Worm (Caenorhabditis elegans): ENCODE measurements around the gene C26B9.7.

C26B9.7 gene

ce11 chrX:5342007-5342406, at the start of gene C26B9.7:
Gene C26B9.7, plus strand, starts transcription at chrX:5342307.
- TF ChIP-seq nhr-12 (tag; optimal IDR thresholded peaks at IDR 0.05) (no peak), nhr-67 (tag; optimal IDR thresholded peaks at IDR 0.05) (no peak), nhr-237 (tag; optimal IDR thresholded peaks at IDR 0.05) (no peak), elt-2 (tag; optimal IDR thresholded peaks at IDR 0.05) (no peak), nhr-23 (tag; optimal IDR thresholded peaks at IDR 0.05) (no peak), unc-62 (GFP tag; optimal IDR thresholded peaks at IDR 0.05) (no peak), nhr-77 (tag; optimal IDR thresholded peaks at IDR 0.05) (no peak), aly-2 (tag; optimal IDR thresholded peaks at IDR 0.05) (no peak), skn-1 (tag; optimal IDR thresholded peaks at IDR 0.05) (no peak), nhr-76 (tag; optimal IDR thresholded peaks at IDR 0.05) (no peak), ztf-4 (tag; optimal IDR thresholded peaks at IDR 0.05) (no peak), hmg-11 (tag; optimal IDR thresholded peaks at IDR 0.05) (no peak)

ce11 chrX:5293862-5294261, 48.2 kb upstream of the C26B9.7 start:
- TF ChIP-seq mml-1 (tag; optimal IDR thresholded peaks at IDR 0.05) (no peak), nfya-1 (tag; optimal IDR thresholded peaks at IDR 0.05; ENCODE audit: insufficient read depth) (peak; percentile 3)

ce11 chrX:5297942-5298611, 44.0 kb upstream of the C26B9.7 start, which contains the start of gene ift-81:
Gene ift-81, plus strand, starts transcription at chrX:5298561.
- TF ChIP-seq aly-2 (tag; optimal IDR thresholded peaks at IDR 0.05) (no peak), eor-1 (tag; optimal IDR thresholded peaks at IDR 0.05) (no peak), ceh-16 (tag; optimal IDR thresholded peaks at IDR 0.05) (no peak), tbx-2 (tag; optimal IDR thresholded peaks at IDR 0.05) (peak; percentile 26), daf-12 (tag; optimal IDR thresholded peaks at IDR 0.05) (no peak), pha-4 (tag; optimal IDR thresholded peaks at IDR 0.05) (peak; percentile 68), elt-3 (tag; optimal IDR thresholded peaks at IDR 0.05) (no peak), ama-1 (optimal IDR thresholded peaks at IDR 0.05) (no peak), unc-39 (tag; optimal IDR thresholded peaks at IDR 0.05) (no peak), lsy-12 (tag; optimal IDR thresholded peaks at IDR 0.05) (no peak), lin-39 (tag; optimal IDR thresholded peaks at IDR 0.05) (peak; percentile 62), nhr-11 (tag; optimal IDR thresholded peaks at IDR 0.05) (no peak), nfya-1 (tag; optimal IDR thresholded peaks at IDR 0.05; ENCODE audit: insufficient read depth) (peak; percentile 59), lin-15B (tag; optimal IDR thresholded peaks at IDR 0.05) (no peak), elt-1 (tag; optimal IDR thresholded peaks at IDR 0.05) (no peak), hmg-11 (tag; optimal IDR thresholded peaks at IDR 0.05) (peak; percentile 60)

- TF ChIP-seq ceh-9 (tag; optimal IDR thresholded peaks at IDR 0.05), result no peak
- no peak for TF ChIP-seq snpc-4 (tag; optimal IDR thresholded peaks at IDR 0.05)
- no peak for TF ChIP-seq sea-2 (GFP tag; optimal IDR thresholded peaks at IDR 0.05)
- no peak for TF ChIP-seq nhr-76 (tag; optimal IDR thresholded peaks at IDR 0.05)
- no peak for TF ChIP-seq ceh-16 (tag; optimal IDR thresholded peaks at IDR 0.05)
- TF ChIP-seq nhr-67 (tag; optimal IDR thresholded peaks at IDR 0.05), result no peak
- TF ChIP-seq lin-39 (tag; optimal IDR thresholded peaks at IDR 0.05), result no peak
- TF ChIP-seq nhr-12 (tag; optimal IDR thresholded peaks at IDR 0.05), result no peak
- TF ChIP-seq skn-1 (tag; optimal IDR thresholded peaks at IDR 0.05), result no peak
- no peak for TF ChIP-seq egl-27 (tag; optimal IDR thresholded peaks at IDR 0.05)
- no peak for TF ChIP-seq lsy-12 (tag; optimal IDR thresholded peaks at IDR 0.05)
- no peak for TF ChIP-seq R02D3.7 (tag; optimal IDR thresholded peaks at IDR 0.05)
- TF ChIP-seq nhr-28 (tag; optimal IDR thresholded peaks at IDR 0.05), result no peak
Observed at ce11 chrX:5303500-5303899, 38.6 kb upstream of the C26B9.7 start, which contains the start of gene ags-3. Gene ags-3, minus strand, starts transcription at chrX:5303600.

- TF ChIP-seq ceh-16 (tag; optimal IDR thresholded peaks at IDR 0.05), result no peak
- no peak for TF ChIP-seq nhr-43 (tag; optimal IDR thresholded peaks at IDR 0.05; ENCODE audit: poor library complexity, severe bottlenecking)
- TF ChIP-seq elt-3 (tag; optimal IDR thresholded peaks at IDR 0.05), result no peak
- TF ChIP-seq sea-2 (GFP tag; optimal IDR thresholded peaks at IDR 0.05), result no peak
- TF ChIP-seq ztf-4 (tag; optimal IDR thresholded peaks at IDR 0.05), result no peak
- no peak for TF ChIP-seq nhr-28 (tag; optimal IDR thresholded peaks at IDR 0.05)
- no peak for TF ChIP-seq zag-1 (tag; optimal IDR thresholded peaks at IDR 0.05)
- TF ChIP-seq nhr-76 (tag; optimal IDR thresholded peaks at IDR 0.05), result no peak
- TF ChIP-seq nhr-11 (tag; optimal IDR thresholded peaks at IDR 0.05), result no peak
- no peak for TF ChIP-seq jun-1 (tag; optimal IDR thresholded peaks at IDR 0.05)
- TF ChIP-seq nfya-1 (tag; optimal IDR thresholded peaks at IDR 0.05; ENCODE audit: insufficient read depth), result no peak
Observed at ce11 chrX:5309622-5310021, 32.5 kb upstream of the C26B9.7 start.

Data from whole organism, L3 larva.